Fruit fly (Drosophila melanogaster) whole organism: ENCODE measurements around the gene RpS10b.

Experiments
- pan ChIP-seq: fragments of >200 bp; optimal IDR thresholded peaks from 2 replicates; lab custom pipeline; 2017
- psq ChIP-seq: fragments of >200 bp; optimal IDR thresholded peaks from 2 replicates; lab custom pipeline; 2017
- usp ChIP-seq: fragments of >200 bp; optimal IDR thresholded peaks from 2 replicates; lab custom pipeline; 2017; ENCODE audit warnings: missing biosample characterization, missing genetic modification characterization, mixed read lengths

DNA sequence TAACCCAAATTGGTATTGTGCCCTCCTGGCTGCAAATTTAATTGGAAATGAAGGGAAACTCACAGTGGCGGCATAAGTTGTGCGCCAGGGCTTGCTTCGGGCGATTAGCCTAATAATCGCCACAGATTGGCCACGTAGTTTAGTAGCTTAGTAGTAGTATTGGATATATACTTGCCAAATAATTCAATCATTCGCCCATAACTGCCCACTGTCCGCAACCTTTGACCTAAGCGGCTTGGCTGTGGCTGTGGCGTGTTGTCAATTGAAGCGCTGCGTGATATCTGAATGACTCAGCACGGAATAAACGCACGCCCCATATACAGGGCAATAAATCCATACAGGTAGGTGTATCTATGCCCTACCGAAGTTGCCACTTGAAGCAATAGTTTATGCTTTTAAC lies 9.1 kb downstream of the RpS10b start:
- TF ChIP-seq pan (lab: Kevin White, UChicago) (no peak), psq (lab: Kevin White, UChicago) (no peak), usp (no peak)
